Fruit fly (Drosophila melanogaster) whole organism: Measurements from ENCODE around the gene fz4.

ENCODE experiments used
- CG8478 ChIP-seq: fragments of >200 bp; optimal IDR thresholded peaks from 2 replicates; lab custom pipeline; 2018; ENCODE audit warnings: inconsistent platforms
- EcR ChIP-seq, 2 experiments: fragments of >200 bp; optimal IDR thresholded peaks; 2 replicates each; lab custom pipeline; 2017; ENCODE audit warnings: missing biosample characterization in 2 of 2, missing genetic modification characterization in 2 of 2, missing genetic modification reagents in 2 of 2
- psq ChIP-seq: fragments of >200 bp; optimal IDR thresholded peaks from 2 replicates; lab custom pipeline; 2017

DNA sequence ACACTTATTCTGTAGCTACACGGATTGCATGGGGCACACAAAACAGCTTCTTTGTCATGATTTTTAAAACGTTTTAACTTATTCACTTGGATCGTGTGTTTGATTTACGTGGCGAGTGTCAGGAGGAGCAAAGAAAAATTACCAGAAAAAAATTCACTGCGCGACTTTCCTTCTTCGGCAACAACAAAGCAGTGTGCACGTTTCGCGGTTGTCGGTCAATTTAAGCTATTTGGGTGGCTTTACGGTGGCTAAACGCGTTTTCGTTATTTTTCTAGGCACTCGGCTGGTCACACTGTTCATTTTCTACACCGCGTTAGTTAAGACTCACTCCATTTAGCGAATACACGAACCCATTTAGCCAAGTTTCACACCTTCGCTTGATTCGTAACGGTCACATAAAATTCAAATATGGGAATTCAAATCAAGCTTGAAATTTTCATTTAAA is 12.2 kb downstream of the fz4 start, which contains the start of gene Sxl:
- TF ChIP-seq psq (lab: Kevin White, UChicago) = no peak
- no peak for TF ChIP-seq CG8478 (lab: Kevin White, UChicago)
- TF ChIP-seq EcR (GFP tag; optimal IDR thresholded peaks at IDR 0.05; lab: Kevin White, UChicago) = no peak
